Worm (Caenorhabditis elegans): ENCODE measurements around the gene sup-10.

The sup-10 gene

DNA sequence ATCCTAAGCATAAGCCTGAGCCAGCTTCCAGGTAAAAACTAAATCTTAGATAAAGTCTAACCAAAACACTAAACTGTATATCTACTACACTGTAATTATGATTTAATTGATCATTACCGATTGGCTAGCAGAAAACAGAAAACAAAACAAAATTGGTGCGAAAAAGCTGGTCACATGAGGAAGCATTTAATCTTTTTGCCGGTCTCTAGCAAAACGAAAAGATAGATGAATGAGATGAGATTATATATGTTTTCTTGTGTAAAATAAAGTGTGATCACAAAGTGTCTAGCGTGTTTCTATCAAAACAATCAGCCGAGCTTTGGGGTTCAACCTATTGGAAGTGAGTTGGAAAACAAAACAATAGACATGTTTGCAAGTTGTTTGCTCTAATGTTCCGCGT lies 6.7 kb downstream of the sup-10 start:
- TF ChIP-seq hlh-30 (tag; optimal IDR thresholded peaks at IDR 0.05; ENCODE audit: insufficient read depth) (peak; percentile 54), ceh-62 (tag; optimal IDR thresholded peaks at IDR 0.05) (no peak), daf-16 (GFP tag; optimal IDR thresholded peaks at IDR 0.05) (peak in 1 of 2 experiments; percentile 20), daf-16 (tag; optimal IDR thresholded peaks at IDR 0.05) (no peak)

ce11 chrX:17537568-17537967 lies 9.4 kb downstream of the sup-10 start:
- no peak for TF ChIP-seq nhr-10 (tag; optimal IDR thresholded peaks at IDR 0.05)
- TF ChIP-seq nhr-77 (tag; optimal IDR thresholded peaks at IDR 0.05): no peak
- TF ChIP-seq hlh-11 (tag; optimal IDR thresholded peaks at IDR 0.05): peak; percentile 35
- no peak for TF ChIP-seq D1046.2 (GFP tag; IDR thresholded peaks at IDR 0.05)
- no peak for TF ChIP-seq tag-97 (GFP tag; IDR thresholded peaks at IDR 0.05)
- TF ChIP-seq vab-7 (GFP tag; IDR thresholded peaks at IDR 0.05): no peak
- no peak for TF ChIP-seq F44E2.7 (GFP tag; IDR thresholded peaks at IDR 0.05)
- no peak for TF ChIP-seq spr-3 (GFP tag; optimal IDR thresholded peaks at IDR 0.05)
- no peak for TF ChIP-seq duxl-1 (tag; optimal IDR thresholded peaks at IDR 0.05; ENCODE audit: poor library complexity)
- TF ChIP-seq ZK337.2 (GFP tag; IDR thresholded peaks at IDR 0.05): no peak
- TF ChIP-seq daf-16 (GFP tag; optimal IDR thresholded peaks at IDR 0.05): no peak
- peak; percentile 28 for TF ChIP-seq daf-16 (tag; optimal IDR thresholded peaks at IDR 0.05)
- no peak for TF ChIP-seq dmd-9 (GFP tag; IDR thresholded peaks at IDR 0.05)
- TF ChIP-seq dmd-6 (GFP tag; IDR thresholded peaks at IDR 0.05): peak; percentile 49; the same call in 1 of the 2 replicates
- TF ChIP-seq gei-8 (GFP tag; optimal IDR thresholded peaks at IDR 0.05): no peak
- no peak for TF ChIP-seq nhr-25 (tag; optimal IDR thresholded peaks at IDR 0.05; ENCODE audit: borderline replicate concordance, insufficient read depth)
- no peak for TF ChIP-seq nhr-237 (tag; optimal IDR thresholded peaks at IDR 0.05)
- TF ChIP-seq fos-1 (tag; optimal IDR thresholded peaks at IDR 0.05): no peak
- no peak for TF ChIP-seq nhr-111 (GFP tag; optimal IDR thresholded peaks at IDR 0.05)
- peak; percentile 39 for TF ChIP-seq pqm-1 (tag; optimal IDR thresholded peaks at IDR 0.05)
- no peak for TF ChIP-seq sdz-12 (GFP tag; optimal IDR thresholded peaks at IDR 0.05)
- TF ChIP-seq nhr-28 (tag; optimal IDR thresholded peaks at IDR 0.05): peak; percentile 35
- no peak for TF ChIP-seq ceh-32 (tag; optimal IDR thresholded peaks at IDR 0.05; ENCODE audit: poor library complexity)
- TF ChIP-seq pha-4 (GFP tag; IDR thresholded peaks at IDR 0.05): no peak
- TF ChIP-seq pha-4 (tag; optimal IDR thresholded peaks at IDR 0.05): no peak
- TF ChIP-seq aha-1 (tag): no peak
- no peak for TF ChIP-seq madf-9 (GFP tag; conservative IDR thresholded peaks at IDR 0.05)
- TF ChIP-seq unc-62 (GFP tag; optimal IDR thresholded peaks at IDR 0.05 in 1 of 2): no peak
- no peak for TF ChIP-seq unc-62 (tag; optimal IDR thresholded peaks at IDR 0.05)
- TF ChIP-seq mdl-1 (tag; optimal IDR thresholded peaks at IDR 0.05): no peak
- TF ChIP-seq daf-8 (GFP tag; IDR thresholded peaks at IDR 0.05): no peak
- no peak for TF ChIP-seq nhr-102 (tag; optimal IDR thresholded peaks at IDR 0.05)
- no peak for TF ChIP-seq mep-1 (tag; optimal IDR thresholded peaks at IDR 0.05)

DNA sequence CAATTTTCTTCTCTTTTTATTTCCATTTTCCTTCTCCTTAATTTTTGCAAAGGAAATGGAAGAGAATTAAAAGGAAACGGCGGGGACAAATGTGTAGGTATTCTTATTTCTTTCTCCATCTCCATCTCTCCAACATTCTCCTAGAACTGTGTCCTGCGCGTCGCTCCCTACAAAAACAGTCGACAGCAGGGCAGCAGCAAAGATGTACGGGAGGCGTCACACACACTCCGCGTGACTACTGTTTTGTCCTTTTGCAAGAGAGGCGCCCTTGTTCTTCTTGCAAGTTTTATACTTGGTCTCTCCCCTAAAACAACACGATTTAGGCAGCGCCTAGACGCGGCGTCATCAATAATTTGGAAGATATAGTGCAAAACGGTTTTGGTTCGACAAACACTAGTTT lies 11.8 kb downstream of the sup-10 start:
- TF ChIP-seq hmg-1.1 (GFP tag; IDR thresholded peaks at IDR 0.05) (peak; percentile 41; the same call in 1 of the 2 replicates), aly-2 (tag; optimal IDR thresholded peaks at IDR 0.05) (no peak), nhr-48 (tag; optimal IDR thresholded peaks at IDR 0.05) (peak; percentile 35), hlh-30 (tag; optimal IDR thresholded peaks at IDR 0.05; ENCODE audit: insufficient read depth) (peak; percentile 77), mdl-1 (tag; optimal IDR thresholded peaks at IDR 0.05) (peak in 1 of 2 experiments; percentile 69), spr-3 (GFP tag; optimal IDR thresholded peaks at IDR 0.05) (no peak), mxl-3 (GFP tag; optimal IDR thresholded peaks at IDR 0.05) (peak; percentile 82), mep-1 (tag; optimal IDR thresholded peaks at IDR 0.05) (peak; percentile 1), nhr-102 (tag; optimal IDR thresholded peaks at IDR 0.05) (no peak), hlh-11 (tag; optimal IDR thresholded peaks at IDR 0.05) (peak; percentile 40), nhr-28 (tag; optimal IDR thresholded peaks at IDR 0.05) (peak; percentile 73)
